Worm (Caenorhabditis elegans): ENCODE measurements around the gene qua-1.

DNA sequence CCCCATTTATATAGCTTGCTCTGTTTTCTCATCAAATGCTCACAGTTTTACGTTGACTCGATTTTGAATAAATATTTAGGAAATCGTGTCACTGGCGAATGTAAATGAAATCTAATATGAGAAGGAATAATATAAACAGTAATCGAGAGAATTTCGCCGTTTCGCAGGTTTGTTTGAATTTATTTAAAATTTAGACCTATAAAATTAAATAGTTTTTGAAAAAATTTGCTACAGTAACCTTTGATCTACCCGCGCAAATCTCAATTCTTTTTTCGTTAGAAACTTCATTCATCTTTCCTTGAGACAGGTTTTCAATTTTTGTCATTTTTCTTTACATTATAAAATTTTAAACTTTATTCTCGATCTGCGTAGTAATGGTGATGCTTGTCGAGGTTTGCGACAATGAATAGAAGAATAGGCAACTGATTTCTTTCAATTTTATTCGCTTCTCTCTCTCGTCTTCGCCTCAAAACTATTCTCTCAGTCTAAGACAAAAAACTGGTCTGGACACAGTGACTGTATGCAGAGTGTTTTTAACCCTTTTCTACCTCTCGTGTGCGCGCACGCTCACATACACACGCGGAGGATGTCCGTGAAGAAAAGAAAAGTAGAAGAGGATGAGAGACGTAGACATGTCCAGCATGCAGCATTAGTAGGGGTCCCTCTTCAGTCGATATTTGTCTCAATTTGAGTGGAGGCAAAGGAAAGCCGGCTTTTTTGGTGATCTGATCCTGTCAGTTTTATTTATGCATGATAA, 23.9 kb downstream of the qua-1 start, which contains the start of gene dab-1:
- TF ChIP-seq pha-4 (tag; optimal IDR thresholded peaks at IDR 0.05) (no peak), cnd-1 (tag; optimal IDR thresholded peaks at IDR 0.05) (no peak), mep-1 (tag; optimal IDR thresholded peaks at IDR 0.05) (peak; percentile 38), snpc-4 (tag; optimal IDR thresholded peaks at IDR 0.05) (no peak)
